Fruit fly (Drosophila melanogaster): ENCODE measurements around the gene Or67c.

dm6 chr3L:10249836-10250235 lies 5.3 kb upstream of the Or67c start:
- no peak for TF ChIP-seq lola (GFP tag; optimal IDR thresholded peaks at IDR 0.05)
- TF ChIP-seq Usf (GFP tag; optimal IDR thresholded peaks at IDR 0.05) = no peak
- TF ChIP-seq Dll (GFP tag; IDR thresholded peaks at IDR 0.05; ENCODE audit: partially characterized antibody) = no peak
- TF ChIP-seq pum (GFP tag; optimal IDR thresholded peaks at IDR 0.05) = no peak
